Worm (Caenorhabditis elegans): ENCODE data around the gene lips-13.

DNA sequence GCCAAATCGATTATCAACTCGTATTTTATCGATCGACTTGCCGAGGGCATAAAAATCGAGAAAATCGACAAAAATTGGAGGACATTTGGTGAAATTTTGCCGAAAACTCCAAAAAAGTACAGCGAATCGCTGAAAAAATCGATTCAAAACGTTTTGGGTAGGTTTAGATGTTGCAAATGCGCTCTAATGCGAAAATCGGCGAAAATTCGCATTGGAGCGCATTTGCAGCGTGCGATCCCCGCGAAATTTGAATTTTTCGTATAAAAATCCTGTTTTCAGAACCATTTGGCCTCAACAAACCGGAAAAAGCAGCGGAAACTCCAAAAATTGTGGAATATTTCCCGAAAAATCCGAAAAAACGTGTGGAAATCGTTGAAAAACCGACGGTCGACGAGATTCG is 8.6 kb upstream of the lips-13 start:
- TF ChIP-seq sea-1 (GFP tag; conservative IDR thresholded peaks at IDR 0.05) = no peak
- TF ChIP-seq ama-1 (optimal IDR thresholded peaks at IDR 0.05) = no peak
- no peak for TF ChIP-seq pes-1 (GFP tag; IDR thresholded peaks at IDR 0.05)
- TF ChIP-seq ceh-13 (GFP tag; optimal IDR thresholded peaks at IDR 0.05) = no peak
- TF ChIP-seq hmbx-1 (tag; optimal IDR thresholded peaks at IDR 0.05) = no peak
- TF ChIP-seq aly-1 (tag; optimal IDR thresholded peaks at IDR 0.05) = no peak
- TF ChIP-seq flt-1 (GFP tag; IDR thresholded peaks at IDR 0.05) = no peak
- no peak for TF ChIP-seq tbx-37 (GFP tag; conservative IDR thresholded peaks at IDR 0.05)

Data from whole organism, early embryonic.